Fruit fly (Drosophila melanogaster) whole organism, wandering third instar larva: ENCODE data around the gene robo2.

Experiments
- Abd-B ChIP-seq: fragments of >200 bp; optimal IDR thresholded peaks from 2 replicates; lab custom pipeline; 2017; ENCODE audit warnings: missing biosample characterization, missing genetic modification characterization
- CG32264 ChIP-seq: fragments of 200-800 bp; sonication (Bioruptor generic); optimal IDR thresholded peaks from 2 replicates; lab custom pipeline; 2016; ENCODE audit warnings: missing biosample characterization, missing genetic modification characterization
- CG9705 ChIP-seq: fragments of 200-800 bp; sonication (Bioruptor generic); optimal IDR thresholded peaks from 2 replicates; lab custom pipeline; 2018; ENCODE audit warnings: missing biosample characterization, mild to moderate bottlenecking, missing genetic modification characterization
- CrebA ChIP-seq: fragments of 200-800 bp; sonication (Bioruptor generic); optimal IDR thresholded peaks from 2 replicates; lab custom pipeline; 2016; ENCODE audit warnings: missing biosample characterization, mild to moderate bottlenecking, missing genetic modification characterization, borderline replicate concordance
- Dfd ChIP-seq: fragments of >200 bp; optimal IDR thresholded peaks from 2 replicates; lab custom pipeline; 2017; ENCODE audit warnings: missing biosample characterization, missing genetic modification characterization
- Dif ChIP-seq: fragments of 200-275, 200-300 bp; sonication (Bioruptor generic); optimal IDR thresholded peaks from 2 replicates; lab custom pipeline; 2018; ENCODE audit warnings: missing biosample characterization, missing genetic modification characterization; ENCODE audit not compliant: partially characterized antibody
- GATAd ChIP-seq: sonication (Bioruptor generic); optimal IDR thresholded peaks from 2 replicates; lab custom pipeline; 2016; ENCODE audit warnings: missing biosample characterization, missing genetic modification characterization
- HLH106 ChIP-seq: fragments of 200-800 bp; optimal IDR thresholded peaks from 3 replicates; lab custom pipeline; 2019; ENCODE audit warnings: missing biosample characterization, mild to moderate bottlenecking, missing genetic modification characterization, moderate library complexity
- Hnf4 ChIP-seq: fragments of 200-800 bp; sonication (Bioruptor generic); optimal IDR thresholded peaks from 2 replicates; lab custom pipeline; 2016; ENCODE audit warnings: missing biosample characterization, mild to moderate bottlenecking, missing genetic modification characterization
- Hr78 ChIP-seq: fragments of >200 bp; optimal IDR thresholded peaks from 2 replicates; lab custom pipeline; 2017; ENCODE audit warnings: missing biosample characterization, missing genetic modification characterization
- Hr83 ChIP-seq: fragments of 200-300 bp; sonication (Bioruptor generic); optimal IDR thresholded peaks from 2 replicates; lab custom pipeline; 2016; ENCODE audit warnings: missing biosample characterization, mild to moderate bottlenecking, missing genetic modification characterization, moderate library complexity; ENCODE audit not compliant: poor library complexity, severe bottlenecking
- Jra ChIP-seq: sonication (Bioruptor generic); optimal IDR thresholded peaks from 2 replicates; lab custom pipeline; 2016; ENCODE audit warnings: missing biosample characterization, missing genetic modification characterization
- Mio ChIP-seq: sonication (Bioruptor generic); optimal IDR thresholded peaks from 2 replicates; lab custom pipeline; 2016; ENCODE audit warnings: missing biosample characterization, missing genetic modification characterization
- Myc ChIP-seq: fragments of >200 bp; optimal IDR thresholded peaks from 2 replicates; lab custom pipeline; 2017
- OdsH ChIP-seq: fragments of 200-800 bp; sonication (Bioruptor generic); optimal IDR thresholded peaks from 2 replicates; lab custom pipeline; 2016; ENCODE audit warnings: missing biosample characterization, mild to moderate bottlenecking, missing genetic modification characterization
- Rel ChIP-seq, 2 experiments: fragments of 200-800 bp; sonication (Bioruptor generic) in 1 of 2; optimal IDR thresholded peaks; 2 replicates in 1 of 2; 3 replicates in 1 of 2; lab custom pipeline; 2016 to 2019; ENCODE audit warnings: mild to moderate bottlenecking in 2 of 2, missing biosample characterization in 2 of 2, missing genetic modification characterization in 2 of 2, moderate library complexity in 1 of 2
- Sp1 ChIP-seq: fragments of 200-800 bp; sonication (Bioruptor generic); optimal IDR thresholded peaks from 3 replicates; lab custom pipeline; 2019; ENCODE audit warnings: missing biosample characterization, mild to moderate bottlenecking, missing genetic modification characterization, moderate library complexity
- Vsx2 ChIP-seq: fragments of 200-300, 225-300 bp; sonication (Bioruptor generic); optimal IDR thresholded peaks from 2 replicates; lab custom pipeline; 2018; ENCODE audit warnings: missing biosample characterization, missing genetic modification characterization; ENCODE audit not compliant: partially characterized antibody
- br ChIP-seq: fragments of 200-800 bp; sonication (Bioruptor generic); optimal IDR thresholded peaks from 2 replicates; lab custom pipeline; 2016; ENCODE audit warnings: missing biosample characterization, missing genetic modification characterization
- dl ChIP-seq, 2 experiments: fragments of 175-275, 200-275 bp in 1 of 2; fragments of 200-275 bp in 1 of 2; sonication (Bioruptor generic); optimal IDR thresholded peaks; lab custom pipeline; 2018; ENCODE audit warnings: mild to moderate bottlenecking in 2 of 2, missing biosample characterization in 2 of 2, missing genetic modification characterization in 2 of 2, moderate library complexity in 2 of 2; ENCODE audit not compliant: partially characterized antibody in 2 of 2, insufficient read depth in 1 of 2
- dsf ChIP-seq: sonication (Bioruptor generic); optimal IDR thresholded peaks from 2 replicates; lab custom pipeline; 2016; ENCODE audit warnings: missing biosample characterization, missing genetic modification characterization, borderline replicate concordance
- ey ChIP-seq: fragments of 200-800 bp; sonication (Bioruptor generic); optimal IDR thresholded peaks from 2 replicates; lab custom pipeline; 2016; ENCODE audit warnings: missing biosample characterization, missing genetic modification characterization
- foxo ChIP-seq, 2 experiments: fragments of 200-800 bp; sonication (Bioruptor generic); optimal IDR thresholded peaks; 2 replicates in 1 of 2; 3 replicates in 1 of 2; lab custom pipeline; 2016 to 2017; ENCODE audit warnings: missing biosample characterization in 2 of 2, missing genetic modification characterization in 2 of 2
- fru ChIP-seq: fragments of 200-800 bp; sonication (Bioruptor generic); optimal IDR thresholded peaks from 3 replicates; lab custom pipeline; 2016; ENCODE audit warnings: missing biosample characterization, mild to moderate bottlenecking, missing genetic modification characterization
- h ChIP-seq: fragments of 200-800 bp; sonication (Bioruptor generic); optimal IDR thresholded peaks from 3 replicates; lab custom pipeline; 2016; ENCODE audit warnings: missing biosample characterization, mild to moderate bottlenecking, missing genetic modification characterization
- jim ChIP-seq: fragments of 175-275, 200-325 bp; sonication (Bioruptor generic); optimal IDR thresholded peaks from 2 replicates; lab custom pipeline; 2016; ENCODE audit warnings: missing biosample characterization, mild to moderate bottlenecking, missing genetic modification characterization
- lola ChIP-seq: fragments of >200 bp; optimal IDR thresholded peaks from 2 replicates; lab custom pipeline; 2017; ENCODE audit warnings: missing biosample characterization, missing genetic modification characterization
- pan ChIP-seq: fragments of >200 bp; optimal IDR thresholded peaks from 2 replicates; lab custom pipeline; 2017
- psq ChIP-seq: fragments of 200-800 bp; sonication (Bioruptor generic); optimal IDR thresholded peaks from 3 replicates; lab custom pipeline; 2017; ENCODE audit warnings: missing biosample characterization, mild to moderate bottlenecking, missing genetic modification characterization, moderate library complexity
- rgr ChIP-seq: fragments of 200-800 bp; sonication (Bioruptor generic); optimal IDR thresholded peaks from 3 replicates; lab custom pipeline; 2016; ENCODE audit warnings: missing biosample characterization, mild to moderate bottlenecking, missing genetic modification characterization
- sage ChIP-seq: fragments of 200-800 bp; sonication (Bioruptor generic); optimal IDR thresholded peaks from 2 replicates; lab custom pipeline; 2016; ENCODE audit warnings: missing biosample characterization, mild to moderate bottlenecking, missing genetic modification characterization
- sv ChIP-seq: fragments of 200-800 bp; sonication (Bioruptor generic); optimal IDR thresholded peaks from 3 replicates; lab custom pipeline; 2016; ENCODE audit warnings: missing biosample characterization, missing genetic modification characterization
- tai ChIP-seq: sonication (Bioruptor generic); optimal IDR thresholded peaks from 2 replicates; lab custom pipeline; 2016; ENCODE audit warnings: missing biosample characterization, missing genetic modification characterization
- usp ChIP-seq: fragments of >200 bp; optimal IDR thresholded peaks from 2 replicates; lab custom pipeline; 2017; ENCODE audit warnings: missing biosample characterization, missing genetic modification characterization
- woc ChIP-seq: sonication (Bioruptor generic); optimal IDR thresholded peaks from 2 replicates; lab custom pipeline; 2016; ENCODE audit warnings: missing biosample characterization, mild to moderate bottlenecking, missing genetic modification characterization

Gene robo2

dm6 chr2L:1412691-1413090 lies 7.6 kb downstream of the robo2 start (continued):
- no peak for TF ChIP-seq Hr78 (GFP tag; lab: Kevin White, UChicago)
- no peak for TF ChIP-seq jim

- TF ChIP-seq OdsH, result no peak
- TF ChIP-seq tai (GFP tag; lab: Kevin White, UChicago), result no peak
- TF ChIP-seq Jra (GFP tag; lab: Kevin White, UChicago), result no peak
- no peak for TF ChIP-seq CG32264 (GFP tag; lab: Kevin White, UChicago)
- no peak for TF ChIP-seq usp
- TF ChIP-seq fru (GFP tag; lab: Kevin White, UChicago), result no peak
- TF ChIP-seq dsf (GFP tag; lab: Kevin White, UChicago), result no peak
- TF ChIP-seq Hr83 (GFP tag; lab: Kevin White, UChicago), result no peak
- no peak for TF ChIP-seq HLH106
- TF ChIP-seq Hnf4, result no peak
- no peak for TF ChIP-seq Sp1
- TF ChIP-seq Myc (lab: Kevin White, UChicago), result no peak
- no peak for TF ChIP-seq woc
- TF ChIP-seq, all 38 proteins: peak for 0
Observed at dm6 chr2L:1410780-1411625, 9.2 kb downstream of the robo2 start.

- TF ChIP-seq jim (no peak), br (GFP tag; lab: Kevin White, UChicago) (peak; percentile 49), dl (GFP tag; optimal IDR thresholded peaks at IDR 0.05; lab: Kevin White, UChicago; ENCODE audit: insufficient read depth in 1 of 2, partially characterized antibody in 2 of 2) (no peak), lola (no peak), sv (GFP tag; lab: Kevin White, UChicago) (no peak), psq (GFP tag; lab: Kevin White, UChicago) (peak; percentile 28), Sp1 (peak; percentile 51), ey (GFP tag; lab: Kevin White, UChicago) (peak; percentile 63), Vsx2 (GFP tag; lab: Kevin White, UChicago) (no peak), Hr78 (GFP tag; lab: Kevin White, UChicago) (no peak), woc (peak; percentile 39), pan (lab: Kevin White, UChicago) (no peak), Hnf4 (peak; percentile 22), CG9705 (no peak), Jra (GFP tag; lab: Kevin White, UChicago) (no peak), foxo (GFP tag; optimal IDR thresholded peaks at IDR 0.05; lab: Kevin White, UChicago) (peak in 1 of 2 experiments; percentile 64), h (GFP tag; lab: Kevin White, UChicago) (peak; percentile 55), Rel (GFP tag; optimal IDR thresholded peaks at IDR 0.05; lab: Kevin White, UChicago) (no peak), Rel (tag; optimal IDR thresholded peaks at IDR 0.05; lab: Kevin White, UChicago) (no peak), tai (GFP tag; lab: Kevin White, UChicago) (no peak), CrebA (GFP tag; lab: Kevin White, UChicago) (no peak), sage (GFP tag; lab: Kevin White, UChicago) (peak; percentile 28), HLH106 (peak; percentile 45), fru (GFP tag; lab: Kevin White, UChicago) (peak; percentile 69), Abd-B (GFP tag; lab: Kevin White, UChicago) (no peak), GATAd (GFP tag; lab: Kevin White, UChicago) (no peak), Dif (GFP tag; lab: Kevin White, UChicago) (no peak), Dfd (GFP tag; lab: Kevin White, UChicago) (no peak), Hr83 (GFP tag; lab: Kevin White, UChicago) (no peak), CG32264 (GFP tag; lab: Kevin White, UChicago) (no peak), OdsH (peak; percentile 52), rgr (peak; percentile 55), Mio (no peak)
Observed at dm6 chr2L:1409695-1410094, 10.6 kb downstream of the robo2 start.
